Fruit fly (Drosophila melanogaster) whole organism: Measurements from ENCODE around the gene if.

ENCODE experiments used
- Dll ChIP-seq: fragments of >200 bp; optimal IDR thresholded peaks from 2 replicates; lab custom pipeline; 2017
- EcR ChIP-seq, 2 experiments: fragments of >200 bp; optimal IDR thresholded peaks; 2 replicates each; lab custom pipeline; 2017; ENCODE audit warnings: missing biosample characterization in 2 of 2, missing genetic modification characterization in 2 of 2, missing genetic modification reagents in 2 of 2

DNA sequence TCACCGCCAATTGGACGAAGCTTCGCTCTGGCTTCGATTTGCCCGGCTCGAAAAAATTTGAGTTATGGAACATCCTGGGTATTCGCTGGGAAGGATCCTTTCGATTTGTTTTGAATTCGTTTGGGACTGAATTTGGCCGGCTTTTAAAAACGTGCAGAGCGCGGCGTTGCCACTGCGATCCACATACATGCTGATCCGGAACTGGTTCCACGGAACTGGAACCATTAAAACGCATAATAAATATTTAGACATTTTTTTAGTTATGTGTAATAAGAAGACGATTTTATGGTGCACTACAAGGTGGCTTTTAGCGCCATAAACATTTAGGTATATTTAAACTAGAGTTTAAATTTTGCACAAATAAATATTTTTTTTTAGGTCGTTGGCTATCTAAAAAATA, 7.8 kb upstream of the if start, which contains the start of gene Rrp45:
- no peak for TF ChIP-seq EcR (GFP tag; optimal IDR thresholded peaks at IDR 0.05; lab: Kevin White, UChicago)
- no peak for TF ChIP-seq Dll (lab: Kevin White, UChicago)
